Worm (Caenorhabditis elegans) whole organism, late embryonic: ENCODE data around the gene K08D10.13.

Experiments
- K02D7.2 ChIP-seq: sonication (generic microtip); optimal IDR thresholded peaks from 2 replicates; lab custom pipeline; 2017; ENCODE audit warnings: mild to moderate bottlenecking, missing genetic modification characterization, missing compliant biosample characterization
- K09A11.1 ChIP-seq: sonication (generic microtip); optimal IDR thresholded peaks from 2 replicates; lab custom pipeline; 2017; ENCODE audit warnings: antibody characterized with exemption, mild to moderate bottlenecking, missing genetic modification characterization, missing compliant biosample characterization; ENCODE audit not compliant: insufficient read depth
- ama-1 ChIP-seq: fragments of 150-350 bp; optimal IDR thresholded peaks from 2 replicates; lab custom pipeline; 2014
- ceh-14 ChIP-seq: sonication (generic microtip); optimal IDR thresholded peaks from 2 replicates; lab custom pipeline; 2016; ENCODE audit warnings: missing genotype, missing genetic modification characterization, missing compliant biosample characterization
- ceh-31 ChIP-seq: sonication (generic microtip); optimal IDR thresholded peaks from 2 replicates; lab custom pipeline; 2016; ENCODE audit warnings: missing genetic modification characterization, missing compliant biosample characterization
- fkh-10 ChIP-seq: fragments of 150-350 bp; optimal IDR thresholded peaks from 2 replicates; lab custom pipeline; 2014; ENCODE audit warnings: missing biosample characterization, missing genetic modification reagents, missing genetic modification characterization
- nfya-1 ChIP-seq: sonication (generic microtip); optimal IDR thresholded peaks from 2 replicates; lab custom pipeline; 2017; ENCODE audit warnings: missing genetic modification characterization, mild to moderate bottlenecking, missing compliant biosample characterization, antibody characterized with exemption, moderate library complexity
- odd-2 ChIP-seq: sonication (generic microtip); optimal IDR thresholded peaks from 2 replicates; lab custom pipeline; 2017; ENCODE audit warnings: antibody characterized with exemption, mild to moderate bottlenecking, missing genetic modification characterization, missing compliant biosample characterization
- pha-4 ChIP-seq: fragments of 150-350 bp; optimal IDR thresholded peaks from 2 replicates; lab custom pipeline; 2018; ENCODE audit warnings: missing biosample characterization, missing genetic modification reagents, missing genetic modification characterization
- sdc-2 ChIP-seq: sonication (generic microtip); optimal IDR thresholded peaks from 2 replicates; lab custom pipeline; 2016; ENCODE audit warnings: missing genotype, missing genetic modification characterization, missing compliant biosample characterization
- sox-4 ChIP-seq: sonication (generic microtip); optimal IDR thresholded peaks from 2 replicates; lab custom pipeline; 2017; ENCODE audit warnings: mild to moderate bottlenecking, missing genetic modification characterization, inconsistent platforms, missing compliant biosample characterization

- no peak for TF ChIP-seq ceh-14 (tag; lab: Kevin White, UChicago)
- TF ChIP-seq odd-2 = no peak
- no peak for TF ChIP-seq K02D7.2 (tag; lab: Kevin White, UChicago)
- TF ChIP-seq sox-4 (tag; lab: Kevin White, UChicago) = no peak
- TF ChIP-seq ceh-31 (tag; lab: Kevin White, UChicago) = no peak
- no peak for TF ChIP-seq K09A11.1
- TF ChIP-seq ama-1 (lab: Kevin White, UChicago) = no peak
- no peak for TF ChIP-seq nfya-1
- no peak for TF ChIP-seq fkh-10 (GFP tag; lab: Kevin White, UChicago)
- no peak for TF ChIP-seq sdc-2 (tag; lab: Kevin White, UChicago)
- TF ChIP-seq pha-4 (tag; lab: Kevin White, UChicago) = no peak
These were observed 32.4 kb downstream of the K08D10.13 start, which contains the start of gene F49F1.10 for ce11 chrIV:4139022-4139421.
